Worm (Caenorhabditis elegans) whole organism, L4 larva: ENCODE results near the gene R04B3.2.

Source experiments
- D1046.2 ChIP-seq: fragments of 200-800 bp; sonication (Bioruptor generic); IDR thresholded peaks from 2 replicates; pipeline ENCODE4 v1.3.6; 2022; ENCODE audit warnings: missing genetic modification characterization, missing compliant biosample characterization
- T20F7.1 ChIP-seq: fragments of 200-800 bp; sonication (Bioruptor generic); optimal IDR thresholded peaks from 2 replicates; lab custom pipeline; 2018; ENCODE audit warnings: mild to moderate bottlenecking, missing genetic modification characterization, missing compliant biosample characterization
- ZK546.5 ChIP-seq, 2 experiments: sonication (generic microtip); optimal IDR thresholded peaks; 2 replicates each; lab custom pipeline; 2017; ENCODE audit warnings: missing biosample characterization in 2 of 2, missing genetic modification characterization in 2 of 2
- aha-1 ChIP-seq: fragments of 150-350 bp; peaks from one replicate; lab custom pipeline; 2014; ENCODE audit warnings: missing biosample characterization, missing genetic modification characterization
- ama-1 ChIP-seq: fragments of 150-350 bp; optimal IDR thresholded peaks from 2 replicates; lab custom pipeline; 2014; ENCODE audit warnings: inconsistent platforms, mixed read lengths
- attf-4 ChIP-seq: sonication (generic microtip); optimal IDR thresholded peaks from 3 replicates; lab custom pipeline; 2017; ENCODE audit warnings: missing biosample characterization, missing genetic modification characterization
- ceh-44 ChIP-seq: fragments of 200-800 bp; sonication (Bioruptor generic); IDR thresholded peaks from 2 replicates; pipeline ENCODE4 v1.3.6; 2022; ENCODE audit warnings: missing genetic modification reagents, missing genetic modification characterization, missing compliant biosample characterization
- ceh-62 ChIP-seq: sonication (generic microtip); optimal IDR thresholded peaks from 2 replicates; lab custom pipeline; 2017; ENCODE audit warnings: missing biosample characterization, missing genetic modification characterization
- fos-1 ChIP-seq: fragments of 150-350 bp; optimal IDR thresholded peaks from 2 replicates; lab custom pipeline; 2014; ENCODE audit warnings: missing biosample characterization, missing genetic modification characterization
- hmg-1.1 ChIP-seq: fragments of 200-800 bp; sonication (Bioruptor generic); IDR thresholded peaks from 2 replicates; pipeline ENCODE4 v1.3.6; 2022; ENCODE audit warnings: missing genetic modification reagents, missing genetic modification characterization, missing compliant biosample characterization
- lim-7 ChIP-seq: fragments of 200-800 bp; sonication (Bioruptor generic); IDR thresholded peaks from 2 replicates; pipeline ENCODE4 v1.3.6; 2022; ENCODE audit warnings: missing genetic modification characterization, missing compliant biosample characterization
- lin-15B ChIP-seq: fragments of 150-350 bp; sonication (generic microtip); optimal IDR thresholded peaks from 3 replicates; lab custom pipeline; 2014; ENCODE audit warnings: missing biosample characterization, missing genetic modification characterization
- madf-5 ChIP-seq, 2 experiments: fragments of 200-800 bp; sonication (Bioruptor generic); IDR thresholded peaks; 2 replicates each; pipeline ENCODE4 v1.3.6; 2022; ENCODE audit warnings: missing compliant biosample characterization in 2 of 2, missing genetic modification characterization in 2 of 2
- madf-9 ChIP-seq: fragments of 200-800 bp; sonication (Bioruptor generic); conservative IDR thresholded peaks from 2 replicates; pipeline ENCODE4 v1.3.6; 2022; ENCODE audit warnings: missing genetic modification reagents, missing genetic modification characterization, missing compliant biosample characterization
- mep-1 ChIP-seq: fragments of 150-350 bp; sonication (generic microtip); optimal IDR thresholded peaks from 3 replicates; lab custom pipeline; 2014; ENCODE audit warnings: missing biosample characterization, missing genetic modification characterization
- mes-2 ChIP-seq: sonication (generic microtip); optimal IDR thresholded peaks from 2 replicates; lab custom pipeline; 2016; ENCODE audit warnings: missing genotype, mild to moderate bottlenecking, missing genetic modification characterization, missing compliant biosample characterization; ENCODE audit not compliant: poor library complexity, severe bottlenecking
- mxl-3 ChIP-seq: fragments of 200-800 bp; sonication (Bioruptor generic); optimal IDR thresholded peaks from 2 replicates; lab custom pipeline; 2018; ENCODE audit warnings: mild to moderate bottlenecking, missing genetic modification characterization, missing compliant biosample characterization
- nhr-102 ChIP-seq: sonication (generic microtip); optimal IDR thresholded peaks from 2 replicates; lab custom pipeline; 2016; ENCODE audit warnings: mild to moderate bottlenecking, missing genetic modification characterization, moderate library complexity, missing compliant biosample characterization
- nhr-111 ChIP-seq: fragments of 200-800 bp; sonication (Bioruptor generic); optimal IDR thresholded peaks from 2 replicates; lab custom pipeline; 2018; ENCODE audit warnings: mild to moderate bottlenecking, missing genetic modification characterization, missing compliant biosample characterization
- nhr-42 ChIP-seq: fragments of 200-800 bp; sonication (Bioruptor generic); IDR thresholded peaks from 2 replicates; pipeline ENCODE4 v1.3.6; 2022; ENCODE audit warnings: missing genetic modification characterization, missing compliant biosample characterization
- nhr-48 ChIP-seq: sonication (generic microtip); optimal IDR thresholded peaks from 2 replicates; lab custom pipeline; 2016; ENCODE audit warnings: mild to moderate bottlenecking, missing genetic modification characterization, missing compliant biosample characterization
- nhr-77 ChIP-seq: fragments of 150-350 bp; optimal IDR thresholded peaks from 2 replicates; lab custom pipeline; 2014; ENCODE audit warnings: missing biosample characterization, missing genetic modification characterization
- pha-4 ChIP-seq, 2 experiments: fragments of 150-350 bp in 1 of 2; fragments of 200-800 bp in 1 of 2; sonication (Bioruptor generic) in 1 of 2; IDR thresholded peaks in 1 of 2; optimal IDR thresholded peaks in 1 of 2; 2 replicates each; pipeline versions ENCODE4 v1.3.6 to Lab custom; 2014 to 2022; ENCODE audit warnings: missing genetic modification characterization in 2 of 2, missing genetic modification reagents in 2 of 2, missing biosample characterization in 1 of 2, missing compliant biosample characterization in 1 of 2
- pqm-1 ChIP-seq: sonication (generic microtip); optimal IDR thresholded peaks from 2 replicates; lab custom pipeline; 2017; ENCODE audit warnings: missing biosample characterization, missing genetic modification characterization
- rbr-2 ChIP-seq: sonication (generic microtip); optimal IDR thresholded peaks from 2 replicates; lab custom pipeline; 2016; ENCODE audit warnings: missing genotype, missing genetic modification characterization, missing compliant biosample characterization
- set-16 ChIP-seq: fragments of 200-800 bp; sonication (Bioruptor generic); IDR thresholded peaks from 2 replicates; pipeline ENCODE4 v1.3.6; 2022; ENCODE audit warnings: missing genetic modification reagents, missing genetic modification characterization, missing compliant biosample characterization
- tag-97 ChIP-seq: fragments of 200-800 bp; sonication (Bioruptor generic); IDR thresholded peaks from 2 replicates; pipeline ENCODE4 v1.3.6; 2022; ENCODE audit warnings: missing genetic modification characterization, missing compliant biosample characterization
- tra-1 ChIP-seq: fragments of 200-800 bp; sonication (Bioruptor generic); IDR thresholded peaks from 2 replicates; pipeline ENCODE4 v1.3.6; 2022; ENCODE audit warnings: missing genetic modification reagents, missing genetic modification characterization, missing compliant biosample characterization
- unc-62 ChIP-seq, 3 experiments: fragments of 150-350 bp in 1 of 3; sonication (generic microtip); optimal IDR thresholded peaks in 2 of 3; peaks in 1 of 3; 1 replicate in 1 of 3; 2 replicates in 2 of 3; lab custom pipeline; 2014 to 2017; ENCODE audit warnings: missing biosample characterization in 3 of 3, missing genetic modification characterization in 3 of 3, missing genetic modification reagents in 3 of 3, missing genotype in 1 of 3
- vab-7 ChIP-seq: fragments of 200-800 bp; sonication (Bioruptor generic); IDR thresholded peaks from 2 replicates; pipeline ENCODE4 v1.3.6; 2022; ENCODE audit warnings: missing genetic modification reagents, missing genetic modification characterization, missing compliant biosample characterization
- zfp-3 ChIP-seq: fragments of 200-800 bp; sonication (Bioruptor generic); conservative IDR thresholded peaks from 2 replicates; pipeline ENCODE4 v1.3.6; 2022; ENCODE audit warnings: missing genetic modification reagents, missing genetic modification characterization, missing compliant biosample characterization
- zip-11 ChIP-seq: fragments of 200-800 bp; sonication (Bioruptor generic); IDR thresholded peaks from 2 replicates; pipeline ENCODE4 v1.3.6; 2022; ENCODE audit warnings: missing genetic modification characterization, missing compliant biosample characterization
- ztf-7 ChIP-seq: fragments of 150-350 bp; optimal IDR thresholded peaks from 2 replicates; lab custom pipeline; 2014; ENCODE audit warnings: missing biosample characterization, missing genetic modification characterization

R04B3.2 gene

DNA sequence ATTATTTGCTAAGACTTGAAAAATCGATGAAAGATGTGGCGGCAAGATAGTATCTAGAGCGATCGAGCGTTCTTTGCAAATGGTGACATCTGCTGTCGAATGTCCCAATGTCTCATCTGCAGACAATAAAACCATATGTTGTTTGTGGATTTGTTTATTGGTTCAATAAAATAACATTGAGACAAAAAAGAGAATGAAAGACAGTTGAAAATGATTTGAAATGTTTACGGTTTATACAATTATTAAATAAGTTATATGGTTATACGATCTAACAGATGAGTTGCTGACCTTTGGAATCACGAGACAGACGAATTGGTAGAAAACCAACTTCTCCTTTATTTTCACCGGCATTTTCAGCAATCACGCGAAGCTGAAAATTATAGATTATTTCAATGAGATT, at the start of gene R04B3.2:
Gene R04B3.2, minus strand, starts transcription at position 101 of the 400 bp plus-strand sequence.
- TF ChIP-seq unc-62 (GFP tag; optimal IDR thresholded peaks at IDR 0.05 in 1 of 2; lab: Kevin White, UChicago) (peak in 1 of 2 experiments; percentile 6), unc-62 (tag; optimal IDR thresholded peaks at IDR 0.05; lab: Kevin White, UChicago) (no peak), nhr-111 (GFP tag; lab: Kevin White, UChicago) (no peak)

DNA sequence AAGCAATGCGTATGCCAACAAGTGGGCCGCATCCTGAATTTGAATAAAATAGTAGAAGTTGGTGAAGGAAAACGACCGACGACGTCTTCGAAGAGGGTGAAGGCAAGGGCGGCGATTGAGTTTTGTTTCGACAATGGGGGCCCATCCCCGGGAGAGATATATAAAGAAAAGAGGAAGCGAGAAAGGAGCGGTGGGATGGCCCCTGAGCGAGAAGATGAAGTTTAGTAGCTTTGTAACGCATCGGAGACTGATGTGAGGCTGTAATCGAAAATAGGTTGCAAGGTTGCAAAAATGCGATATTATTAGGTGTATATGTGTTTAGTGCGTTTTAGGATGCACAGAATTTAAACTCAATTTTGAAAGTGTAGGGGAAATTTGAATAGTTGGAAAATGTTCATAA, 49.1 kb upstream of the R04B3.2 start:
- TF ChIP-seq hmg-1.1 (GFP tag; lab: Robert Waterston, UW) = no peak
- TF ChIP-seq aha-1 (tag; lab: Kevin White, UChicago) = peak; percentile 76
- no peak for TF ChIP-seq lim-7 (GFP tag; lab: Robert Waterston, UW)

DNA sequence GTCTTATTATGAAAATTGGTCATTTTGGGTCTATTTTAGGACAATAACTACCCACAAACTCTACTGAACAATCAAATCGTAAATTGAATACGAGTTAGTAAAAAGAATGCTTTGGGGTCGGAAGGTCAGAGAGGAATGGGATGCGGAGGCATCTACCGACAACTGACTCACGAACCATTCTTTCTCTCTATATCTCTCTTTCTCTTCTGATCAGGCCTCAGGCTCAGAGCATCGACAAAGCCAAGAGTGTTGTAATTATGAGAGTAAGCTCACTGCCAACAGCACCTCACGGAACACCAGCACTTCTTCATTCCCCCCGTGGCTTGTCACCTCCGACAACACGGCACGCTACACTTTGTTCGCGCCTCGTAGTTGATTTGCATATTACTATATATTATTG, 46.9 kb upstream of the R04B3.2 start:
- TF ChIP-seq D1046.2 (GFP tag; lab: Robert Waterston, UW) (no peak), nhr-48 (tag; lab: Kevin White, UChicago) (no peak), attf-4 (tag; lab: Kevin White, UChicago) (no peak), rbr-2 (no peak), nhr-111 (GFP tag; lab: Kevin White, UChicago) (no peak), pha-4 (GFP tag; IDR thresholded peaks at IDR 0.05; lab: Robert Waterston, UW) (no peak), pha-4 (tag; optimal IDR thresholded peaks at IDR 0.05; lab: Kevin White, UChicago) (no peak), tag-97 (GFP tag; lab: Robert Waterston, UW) (no peak), mxl-3 (GFP tag; lab: Kevin White, UChicago) (no peak), zip-11 (GFP tag; lab: Robert Waterston, UW) (no peak), T20F7.1 (GFP tag; lab: Kevin White, UChicago) (no peak), mep-1 (no peak), tra-1 (GFP tag; lab: Robert Waterston, UW) (no peak), ceh-62 (tag; lab: Kevin White, UChicago) (no peak), vab-7 (GFP tag; lab: Robert Waterston, UW) (no peak)

DNA sequence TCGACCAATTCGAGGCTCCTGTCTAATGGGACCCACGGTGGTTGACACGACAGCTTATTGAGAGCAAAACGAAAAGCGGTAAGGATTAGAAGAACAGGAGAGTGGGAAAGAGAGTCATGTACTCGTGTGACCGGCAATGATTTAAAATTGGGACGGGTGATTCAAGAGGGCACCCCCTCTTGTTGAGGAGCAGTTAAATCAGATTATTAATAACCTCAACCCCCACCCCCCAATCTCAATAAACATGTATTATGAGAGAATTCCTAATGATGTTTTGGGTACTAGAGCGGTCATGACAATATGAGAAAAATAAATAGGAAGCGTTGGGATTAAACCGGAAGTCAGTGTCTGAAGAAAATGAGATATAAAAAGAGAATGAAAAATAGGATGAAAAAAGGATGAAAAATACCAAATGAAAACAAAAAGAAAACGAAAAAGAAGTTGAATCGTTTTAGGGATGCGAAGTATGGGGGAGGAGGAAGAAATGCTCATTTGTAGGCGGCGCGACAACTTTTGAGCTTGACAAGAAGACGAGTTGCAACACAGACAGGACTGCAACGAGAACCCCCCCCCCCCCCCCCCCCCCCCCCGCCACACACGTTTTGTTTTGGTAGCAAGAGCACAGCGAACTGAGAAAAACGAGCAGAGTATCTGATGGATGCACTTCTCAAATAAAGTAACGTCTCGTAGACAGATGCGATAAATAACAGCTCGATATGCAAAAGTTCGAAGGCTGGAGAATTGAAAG, 43.6 kb upstream of the R04B3.2 start:
- no peak for TF ChIP-seq nhr-77 (tag; lab: Kevin White, UChicago)
- TF ChIP-seq madf-5 (GFP tag; IDR thresholded peaks at IDR 0.05; lab: Robert Waterston, UW) = no peak
- no peak for TF ChIP-seq lin-15B (tag; lab: Kevin White, UChicago)
- TF ChIP-seq tra-1 (GFP tag; lab: Robert Waterston, UW) = no peak
- peak in 1 of 2 experiments; percentile 28 for TF ChIP-seq unc-62 (GFP tag; optimal IDR thresholded peaks at IDR 0.05 in 1 of 2; lab: Kevin White, UChicago)
- no peak for TF ChIP-seq unc-62 (tag; optimal IDR thresholded peaks at IDR 0.05; lab: Kevin White, UChicago)
- TF ChIP-seq ceh-62 (tag; lab: Kevin White, UChicago) = no peak
- peak; percentile 56 for TF ChIP-seq set-16 (GFP tag; lab: Robert Waterston, UW)
- no peak for TF ChIP-seq ama-1 (lab: Kevin White, UChicago)
- 0 out of 2 replicates have a peak, but pooled peaks have one; percentile 24 for TF ChIP-seq nhr-42
- TF ChIP-seq pqm-1 (tag; lab: Kevin White, UChicago) = no peak

DNA sequence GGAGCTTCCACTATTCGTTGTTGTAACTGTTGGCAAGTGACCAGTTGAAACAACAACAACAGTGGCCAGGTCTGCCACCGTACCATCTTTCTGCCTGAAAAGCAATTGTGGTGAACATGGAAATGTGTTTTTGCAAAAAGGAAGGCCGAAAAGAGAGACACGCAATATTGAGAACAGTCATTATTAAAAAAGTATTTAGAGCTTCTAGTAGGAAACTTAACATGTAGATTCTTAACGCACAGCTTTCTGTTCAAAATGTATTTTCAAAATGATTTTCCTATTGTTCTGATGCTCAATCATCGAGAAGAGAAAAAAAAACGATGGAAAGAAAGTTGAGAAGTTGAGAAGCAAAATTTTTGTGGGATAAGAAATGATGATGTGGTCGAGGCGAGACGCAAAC, 41.7 kb upstream of the R04B3.2 start, which contains the start of gene syg-1:
Gene syg-1, minus strand, starts transcription at position 101 of the 400 bp plus-strand sequence.
- TF ChIP-seq ceh-44 (GFP tag; lab: Robert Waterston, UW) = no peak
- TF ChIP-seq ztf-7 (tag; lab: Kevin White, UChicago) = no peak
- no peak for TF ChIP-seq madf-9
- TF ChIP-seq vab-7 (GFP tag; lab: Robert Waterston, UW) = no peak
- TF ChIP-seq nhr-102 (tag; lab: Kevin White, UChicago) = no peak
- TF ChIP-seq ZK546.5 (tag; optimal IDR thresholded peaks at IDR 0.05; lab: Kevin White, UChicago) = no peak
- no peak for TF ChIP-seq D1046.2 (GFP tag; lab: Robert Waterston, UW)
- TF ChIP-seq zfp-3 = no peak
- TF ChIP-seq lin-15B (tag; lab: Kevin White, UChicago) = no peak
- no peak for TF ChIP-seq ceh-62 (tag; lab: Kevin White, UChicago)
- TF ChIP-seq set-16 (GFP tag; lab: Robert Waterston, UW) = no peak
- TF ChIP-seq nhr-48 (tag; lab: Kevin White, UChicago) = no peak
- TF ChIP-seq mes-2 (tag; lab: Kevin White, UChicago) = no peak
- no peak for TF ChIP-seq fos-1 (tag; lab: Kevin White, UChicago)
- TF ChIP-seq, all 104 proteins: peak for 0
